Worm (Caenorhabditis elegans) whole organism, L2 larva: Measurements from ENCODE around the gene C16D9.8.
A peak's percentile ranks its signal among the peaks of the same experiment; 100 is the strongest.

ENCODE experiments used
- C34F6.9 ChIP-seq: fragments of 150-350 bp; optimal IDR thresholded peaks from 2 replicates; lab custom pipeline; 2014; ENCODE audit warnings: missing biosample characterization, missing genetic modification characterization
- F13H6.1 ChIP-seq: sonication (generic microtip); optimal IDR thresholded peaks from 2 replicates; lab custom pipeline; 2016; ENCODE audit warnings: missing genetic modification characterization, missing compliant biosample characterization
- R02D3.7 ChIP-seq: fragments of 150-350 bp; optimal IDR thresholded peaks from 2 replicates; lab custom pipeline; 2014; ENCODE audit warnings: missing biosample characterization, missing genetic modification characterization
- Y55F3AM.14 ChIP-seq: fragments of 200-800 bp; sonication (Bioruptor generic); optimal IDR thresholded peaks from 2 replicates; lab custom pipeline; 2018; ENCODE audit warnings: mild to moderate bottlenecking, missing genetic modification characterization, missing compliant biosample characterization
- ZK546.5 ChIP-seq: sonication (generic microtip); optimal IDR thresholded peaks from 2 replicates; lab custom pipeline; 2017; ENCODE audit warnings: missing biosample characterization, missing genetic modification characterization
- alr-1 ChIP-seq: fragments of 150-350 bp; optimal IDR thresholded peaks from 2 replicates; lab custom pipeline; 2014; ENCODE audit warnings: missing biosample characterization, missing genetic modification characterization
- aly-2 ChIP-seq: fragments of 150-350 bp; optimal IDR thresholded peaks from 2 replicates; lab custom pipeline; 2014; ENCODE audit warnings: missing biosample characterization, missing genetic modification characterization
- ama-1 ChIP-seq: fragments of 150-350 bp; optimal IDR thresholded peaks from 2 replicates; lab custom pipeline; 2018; ENCODE audit warnings: inconsistent platforms
- blmp-1 ChIP-seq: sonication (generic microtip); optimal IDR thresholded peaks from 2 replicates; lab custom pipeline; 2017; ENCODE audit warnings: missing genetic modification characterization, mild to moderate bottlenecking, missing compliant biosample characterization, antibody characterized with exemption, moderate library complexity; ENCODE audit not compliant: insufficient read depth
- ceh-16 ChIP-seq: fragments of 150-350 bp; optimal IDR thresholded peaks from 2 replicates; lab custom pipeline; 2014; ENCODE audit warnings: missing biosample characterization, missing genetic modification characterization
- ceh-82 ChIP-seq: fragments of 150-350 bp; optimal IDR thresholded peaks from 2 replicates; lab custom pipeline; 2014; ENCODE audit warnings: missing biosample characterization, missing genetic modification characterization
- crh-2 ChIP-seq: sonication (generic microtip); optimal IDR thresholded peaks from 2 replicates; lab custom pipeline; 2017; ENCODE audit warnings: missing biosample characterization, missing genetic modification characterization
- dmd-4 ChIP-seq: sonication (generic microtip); optimal IDR thresholded peaks from 2 replicates; lab custom pipeline; 2017; ENCODE audit warnings: missing biosample characterization, missing genetic modification characterization
- elt-1 ChIP-seq: fragments of 150-350 bp; optimal IDR thresholded peaks from 2 replicates; lab custom pipeline; 2014; ENCODE audit warnings: missing biosample characterization, missing genetic modification characterization
- elt-3 ChIP-seq: sonication (generic microtip); optimal IDR thresholded peaks from 2 replicates; lab custom pipeline; 2017; ENCODE audit warnings: missing biosample characterization, missing genetic modification characterization
- gmeb-1 ChIP-seq: fragments of 150-350 bp; optimal IDR thresholded peaks from 2 replicates; lab custom pipeline; 2014; ENCODE audit warnings: missing biosample characterization, missing genetic modification characterization
- lin-11 ChIP-seq: fragments of 150-350 bp; sonication (generic microtip); optimal IDR thresholded peaks from 2 replicates; lab custom pipeline; 2014; ENCODE audit warnings: missing biosample characterization, missing genetic modification characterization, inconsistent platforms, mixed read lengths
- lin-13 ChIP-seq: fragments of 150-350 bp; optimal IDR thresholded peaks from 2 replicates; lab custom pipeline; 2014; ENCODE audit warnings: missing biosample characterization, missing genetic modification reagents, missing genetic modification characterization
- lin-39 ChIP-seq: fragments of 150-350 bp; optimal IDR thresholded peaks from 2 replicates; lab custom pipeline; 2014; ENCODE audit warnings: missing biosample characterization, missing genetic modification reagents, missing genetic modification characterization
- lsy-2 ChIP-seq, 2 experiments: fragments of 150-350 bp in 1 of 2; sonication (generic microtip) in 1 of 2; optimal IDR thresholded peaks; 2 replicates each; lab custom pipeline; 2014 to 2017; ENCODE audit warnings: missing biosample characterization in 2 of 2, missing genetic modification characterization in 2 of 2
- mab-5 ChIP-seq: fragments of 150-350 bp; optimal IDR thresholded peaks from 2 replicates; lab custom pipeline; 2014; ENCODE audit warnings: missing biosample characterization, missing genetic modification characterization
- mbf-1 ChIP-seq: sonication (generic microtip); optimal IDR thresholded peaks from 2 replicates; lab custom pipeline; 2017; ENCODE audit warnings: missing biosample characterization, missing genetic modification characterization
- mdl-1 ChIP-seq, 2 experiments: fragments of 150-350 bp in 1 of 2; sonication (generic microtip) in 1 of 2; optimal IDR thresholded peaks; 2 replicates each; lab custom pipeline; 2017; ENCODE audit warnings: missing biosample characterization in 2 of 2, missing genetic modification characterization in 2 of 2
- nhr-10 ChIP-seq: sonication (generic microtip); optimal IDR thresholded peaks from 2 replicates; lab custom pipeline; 2017; ENCODE audit warnings: missing biosample characterization, missing genetic modification characterization
- nhr-11 ChIP-seq: fragments of 150-350 bp; optimal IDR thresholded peaks from 2 replicates; lab custom pipeline; 2014; ENCODE audit warnings: missing biosample characterization, missing genetic modification characterization
- nhr-12 ChIP-seq: fragments of 150-350 bp; optimal IDR thresholded peaks from 2 replicates; lab custom pipeline; 2014; ENCODE audit warnings: missing biosample characterization, missing genetic modification characterization
- nhr-21 ChIP-seq: fragments of 150-350 bp; optimal IDR thresholded peaks from 2 replicates; lab custom pipeline; 2014; ENCODE audit warnings: missing biosample characterization, missing genetic modification characterization
- nhr-23 ChIP-seq: fragments of 150-350 bp; optimal IDR thresholded peaks from 2 replicates; lab custom pipeline; 2014; ENCODE audit warnings: missing biosample characterization, missing genetic modification reagents, missing genetic modification characterization
- nhr-237 ChIP-seq: fragments of 150-350 bp; optimal IDR thresholded peaks from 2 replicates; lab custom pipeline; 2014; ENCODE audit warnings: missing biosample characterization, missing genetic modification characterization
- nhr-6 ChIP-seq: fragments of 150-350 bp; optimal IDR thresholded peaks from 2 replicates; lab custom pipeline; 2014; ENCODE audit warnings: missing biosample characterization, missing genetic modification characterization
- nhr-77 ChIP-seq: fragments of 150-350 bp; optimal IDR thresholded peaks from 2 replicates; lab custom pipeline; 2014; ENCODE audit warnings: missing biosample characterization, missing genetic modification characterization
- peb-1 ChIP-seq: fragments of 150-350 bp; optimal IDR thresholded peaks from 2 replicates; lab custom pipeline; 2014; ENCODE audit warnings: missing biosample characterization, missing genetic modification characterization
- sem-4 ChIP-seq: fragments of 150-350 bp; optimal IDR thresholded peaks from 2 replicates; lab custom pipeline; 2014; ENCODE audit warnings: missing biosample characterization, missing genetic modification reagents, missing genetic modification characterization
- skn-1 ChIP-seq: sonication (generic microtip); optimal IDR thresholded peaks from 2 replicates; lab custom pipeline; 2017; ENCODE audit warnings: missing biosample characterization, missing genetic modification characterization
- sma-3 ChIP-seq: sonication (generic microtip); optimal IDR thresholded peaks from 2 replicates; lab custom pipeline; 2016; ENCODE audit warnings: missing genetic modification reagents, missing genetic modification characterization, missing compliant biosample characterization
- sma-9 ChIP-seq, 2 experiments: fragments of 150-350 bp in 1 of 2; sonication (generic microtip) in 1 of 2; optimal IDR thresholded peaks; 2 replicates each; lab custom pipeline; 2014 to 2016; ENCODE audit warnings: missing genetic modification characterization in 2 of 2, mild to moderate bottlenecking in 1 of 2, missing biosample characterization in 1 of 2, missing compliant biosample characterization in 1 of 2, missing genetic modification reagents in 1 of 2, moderate library complexity in 1 of 2
- snpc-4 ChIP-seq: fragments of 150-350 bp; optimal IDR thresholded peaks from 2 replicates; lab custom pipeline; 2014; ENCODE audit warnings: missing biosample characterization, missing genetic modification characterization
- unc-39 ChIP-seq: fragments of 150-350 bp; optimal IDR thresholded peaks from 2 replicates; lab custom pipeline; 2014; ENCODE audit warnings: missing biosample characterization, missing genetic modification characterization
- unc-62 ChIP-seq: fragments of 150-350 bp; optimal IDR thresholded peaks from 2 replicates; lab custom pipeline; 2014; ENCODE audit warnings: missing biosample characterization, missing genetic modification reagents, missing genetic modification characterization
- zag-1 ChIP-seq: fragments of 150-350 bp; optimal IDR thresholded peaks from 2 replicates; lab custom pipeline; 2014; ENCODE audit warnings: missing biosample characterization, missing genetic modification characterization
- ztf-11 ChIP-seq: sonication (generic microtip); optimal IDR thresholded peaks from 2 replicates; lab custom pipeline; 2017; ENCODE audit warnings: missing biosample characterization, missing genetic modification characterization

Gene C16D9.8

ce11 chrV:8297504-8297903 is 34.1 kb upstream of the C16D9.8 start, which contains the start of gene W02D7.4:
TSS of gene W02D7.4 (minus strand) at chrV:8297604.
- no peak for TF ChIP-seq snpc-4 (tag; lab: Kevin White, UChicago)
- TF ChIP-seq nhr-237 (tag; lab: Kevin White, UChicago), result no peak
- TF ChIP-seq crh-2, result no peak
- no peak for TF ChIP-seq elt-1 (tag; lab: Kevin White, UChicago)
- no peak for TF ChIP-seq nhr-10 (tag; lab: Kevin White, UChicago)
- TF ChIP-seq dmd-4 (tag; lab: Kevin White, UChicago), result no peak
- TF ChIP-seq unc-39 (tag; lab: Kevin White, UChicago), result no peak

DNA sequence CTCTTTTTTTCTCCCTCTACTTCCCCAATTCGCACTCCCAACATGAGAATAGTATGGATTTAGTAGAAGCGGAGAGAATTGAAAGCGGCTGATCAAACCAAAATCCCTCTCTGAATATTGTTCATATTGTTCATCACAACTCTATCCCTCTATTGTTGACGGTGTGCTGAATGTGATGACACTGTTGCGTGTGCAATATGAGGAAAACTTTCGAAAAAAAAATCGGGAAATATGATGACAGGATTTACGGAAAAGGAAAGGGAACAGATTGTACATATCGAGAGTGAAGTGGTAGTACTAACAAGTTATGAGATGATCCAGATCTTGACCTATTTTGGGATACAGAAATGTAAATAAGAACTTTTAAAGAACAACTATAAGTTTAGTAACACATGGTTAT is 32.5 kb upstream of the C16D9.8 start, which contains the start of gene smex-1:
Gene smex-1 (minus strand): TSS at position 101 of the 400 bp plus-strand sequence.
- TF ChIP-seq lin-11 (tag; lab: Kevin White, UChicago) (no peak), nhr-6 (tag; lab: Kevin White, UChicago) (no peak), C34F6.9 (tag; lab: Kevin White, UChicago) (no peak), lsy-2 (tag; optimal IDR thresholded peaks at IDR 0.05; lab: Kevin White, UChicago) (no peak), nhr-10 (tag; lab: Kevin White, UChicago) (no peak), ZK546.5 (tag; lab: Kevin White, UChicago) (no peak), unc-62 (GFP tag; lab: Kevin White, UChicago) (no peak), ceh-16 (tag; lab: Kevin White, UChicago) (no peak), peb-1 (no peak), sma-3 (no peak), nhr-77 (no peak), nhr-21 (tag; lab: Kevin White, UChicago) (no peak), nhr-12 (tag; lab: Kevin White, UChicago) (no peak), nhr-11 (tag; lab: Kevin White, UChicago) (no peak), blmp-1 (tag; lab: Kevin White, UChicago) (no peak), gmeb-1 (tag; lab: Kevin White, UChicago) (no peak), sma-9 (GFP tag; optimal IDR thresholded peaks at IDR 0.05; lab: Kevin White, UChicago) (no peak), sma-9 (tag; optimal IDR thresholded peaks at IDR 0.05; lab: Kevin White, UChicago) (no peak), mbf-1 (tag; lab: Kevin White, UChicago) (no peak), lin-39 (tag; lab: Kevin White, UChicago) (no peak), crh-2 (no peak)

DNA sequence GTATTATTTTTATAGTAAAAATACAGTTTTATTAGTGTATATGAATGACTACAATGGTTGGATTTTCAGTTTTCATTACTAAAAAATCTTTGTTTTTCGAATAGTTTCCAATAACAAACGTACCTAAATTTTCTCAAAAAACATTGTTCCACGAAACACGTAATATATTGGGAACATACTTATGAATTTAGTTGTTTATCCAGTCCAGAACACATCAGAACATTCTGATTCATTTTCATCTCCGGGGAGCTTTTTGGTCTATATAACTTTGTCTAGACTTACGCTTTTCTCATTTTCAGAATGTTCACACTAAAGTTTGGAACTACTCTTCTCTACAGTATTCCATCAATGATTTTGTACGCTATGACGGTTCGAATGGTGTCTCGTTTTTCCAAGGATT is 28.4 kb upstream of the C16D9.8 start, which contains the start of gene srg-33:
Gene srg-33 (plus strand): TSS at position 301 of the 400 bp plus-strand sequence.
- TF ChIP-seq nhr-10 (tag; lab: Kevin White, UChicago), result no peak
- TF ChIP-seq F13H6.1 (tag; lab: Kevin White, UChicago), result no peak
- no peak for TF ChIP-seq Y55F3AM.14 (GFP tag; lab: Kevin White, UChicago)
- TF ChIP-seq snpc-4 (tag; lab: Kevin White, UChicago), result no peak
- TF ChIP-seq elt-1 (tag; lab: Kevin White, UChicago), result no peak
- TF ChIP-seq zag-1 (tag; lab: Kevin White, UChicago), result no peak
- no peak for TF ChIP-seq ceh-82 (tag; lab: Kevin White, UChicago)
- no peak for TF ChIP-seq mdl-1 (tag; optimal IDR thresholded peaks at IDR 0.05; lab: Kevin White, UChicago)
- TF ChIP-seq nhr-11 (tag; lab: Kevin White, UChicago), result no peak
- TF ChIP-seq ama-1 (lab: Kevin White, UChicago), result no peak
- TF ChIP-seq lin-13, result no peak
- TF ChIP-seq alr-1 (tag; lab: Kevin White, UChicago), result no peak
- TF ChIP-seq lsy-2 (tag; optimal IDR thresholded peaks at IDR 0.05; lab: Kevin White, UChicago), result no peak
- no peak for TF ChIP-seq elt-3 (tag; lab: Kevin White, UChicago)
- no peak for TF ChIP-seq skn-1 (tag; lab: Kevin White, UChicago)
- no peak for TF ChIP-seq lin-39 (tag; lab: Kevin White, UChicago)
- no peak for TF ChIP-seq R02D3.7

- TF ChIP-seq unc-62 (GFP tag; lab: Kevin White, UChicago) (no peak), alr-1 (tag; lab: Kevin White, UChicago) (no peak), crh-2 (no peak), C34F6.9 (tag; lab: Kevin White, UChicago) (peak; percentile 45), ceh-82 (tag; lab: Kevin White, UChicago) (no peak), ceh-16 (tag; lab: Kevin White, UChicago) (no peak), lin-13 (no peak), ZK546.5 (tag; lab: Kevin White, UChicago) (no peak), sma-9 (GFP tag; optimal IDR thresholded peaks at IDR 0.05; lab: Kevin White, UChicago) (peak; percentile 98), sma-9 (tag; optimal IDR thresholded peaks at IDR 0.05; lab: Kevin White, UChicago) (no peak), mab-5 (tag; lab: Kevin White, UChicago) (no peak), sma-3 (no peak), elt-3 (tag; lab: Kevin White, UChicago) (no peak), ztf-11 (tag; lab: Kevin White, UChicago) (no peak), elt-1 (tag; lab: Kevin White, UChicago) (no peak), zag-1 (tag; lab: Kevin White, UChicago) (peak; percentile 24), nhr-11 (tag; lab: Kevin White, UChicago) (no peak), nhr-237 (tag; lab: Kevin White, UChicago) (no peak), mbf-1 (tag; lab: Kevin White, UChicago) (no peak), nhr-23 (tag; lab: Kevin White, UChicago) (no peak), skn-1 (tag; lab: Kevin White, UChicago) (no peak), aly-2 (tag; lab: Kevin White, UChicago) (no peak), lsy-2 (tag; optimal IDR thresholded peaks at IDR 0.05; lab: Kevin White, UChicago) (no peak), lin-39 (tag; lab: Kevin White, UChicago) (no peak), sem-4 (tag; lab: Kevin White, UChicago) (no peak), dmd-4 (tag; lab: Kevin White, UChicago) (no peak), ama-1 (lab: Kevin White, UChicago) (no peak), lin-11 (tag; lab: Kevin White, UChicago) (no peak), nhr-6 (tag; lab: Kevin White, UChicago) (peak; percentile 7), nhr-77 (no peak), mdl-1 (tag; optimal IDR thresholded peaks at IDR 0.05; lab: Kevin White, UChicago) (peak in 1 of 2 experiments; percentile 64)
Observed at ce11 chrV:8288125-8288806, 24.9 kb upstream of the C16D9.8 start.
